Worm (Caenorhabditis elegans) whole organism, L1 larva: Measurements from ENCODE around the gene osm-3.

Experiments used
- C04F5.9 ChIP-seq: sonication (generic microtip); optimal IDR thresholded peaks from 2 replicates; lab custom pipeline; 2016; ENCODE audit warnings: missing genetic modification characterization, missing compliant biosample characterization
- F16B12.6 ChIP-seq: fragments of 150-350 bp; optimal IDR thresholded peaks from 2 replicates; lab custom pipeline; 2014; ENCODE audit warnings: missing biosample characterization, missing genetic modification characterization
- aha-1 ChIP-seq: fragments of 150-350 bp; optimal IDR thresholded peaks from 2 replicates; lab custom pipeline; 2014; ENCODE audit warnings: missing biosample characterization, missing genetic modification characterization
- ama-1 ChIP-seq: fragments of 150-350 bp; optimal IDR thresholded peaks from 2 replicates; lab custom pipeline; 2014
- ceh-82 ChIP-seq, 3 experiments: fragments of 150-350 bp in 1 of 3; sonication (generic microtip) in 2 of 3; optimal IDR thresholded peaks; 2 replicates each; lab custom pipeline; 2014 to 2017; ENCODE audit warnings: missing biosample characterization in 3 of 3, missing genetic modification characterization in 3 of 3
- ceh-90 ChIP-seq: sonication (generic microtip); optimal IDR thresholded peaks from 2 replicates; lab custom pipeline; 2016; ENCODE audit warnings: missing genetic modification characterization, missing compliant biosample characterization
- dsc-1 ChIP-seq: sonication (generic microtip); optimal IDR thresholded peaks from 2 replicates; lab custom pipeline; 2016; ENCODE audit warnings: mild to moderate bottlenecking, missing genetic modification characterization, missing compliant biosample characterization
- egl-27 ChIP-seq, 2 experiments: fragments of 150-350 bp in 1 of 2; sonication (generic microtip); optimal IDR thresholded peaks; 3 replicates each; lab custom pipeline; 2017 to 2018; ENCODE audit warnings: missing biosample characterization in 2 of 2, missing genetic modification characterization in 2 of 2, missing genetic modification reagents in 2 of 2
- ets-5 ChIP-seq: fragments of 200-800 bp; sonication (Bioruptor generic); IDR thresholded peaks from 2 replicates; pipeline ENCODE4 v1.3.6; 2022; ENCODE audit warnings: missing genetic modification characterization, missing compliant biosample characterization
- fkh-10 ChIP-seq: sonication (generic microtip); optimal IDR thresholded peaks from 2 replicates; lab custom pipeline; 2017; ENCODE audit warnings: missing biosample characterization, missing genetic modification reagents, missing genetic modification characterization
- hlh-17 ChIP-seq: fragments of 200-800 bp; sonication (Bioruptor generic); optimal IDR thresholded peaks from 2 replicates; lab custom pipeline; 2018; ENCODE audit warnings: missing genetic modification characterization, mild to moderate bottlenecking, missing compliant biosample characterization, moderate library complexity, borderline replicate concordance
- hlh-4 ChIP-seq: sonication (generic microtip); optimal IDR thresholded peaks from 2 replicates; lab custom pipeline; 2016; ENCODE audit warnings: mild to moderate bottlenecking, missing genetic modification characterization, missing compliant biosample characterization
- isw-1 ChIP-seq: fragments of 200-800 bp; sonication (Bioruptor generic); IDR thresholded peaks from 2 replicates; pipeline ENCODE4 v1.3.6; 2022; ENCODE audit warnings: missing genetic modification characterization, missing compliant biosample characterization
- jun-1 ChIP-seq: fragments of 150-350 bp; optimal IDR thresholded peaks from 2 replicates; lab custom pipeline; 2014; ENCODE audit warnings: missing biosample characterization, missing genetic modification reagents, missing genetic modification characterization
- lin-14 ChIP-seq: fragments of 200-800 bp; sonication (Bioruptor generic); optimal IDR thresholded peaks from 2 replicates; lab custom pipeline; 2018; ENCODE audit warnings: mild to moderate bottlenecking, missing genetic modification characterization, moderate library complexity, missing compliant biosample characterization
- lin-35 ChIP-seq, 2 experiments: fragments of 150-350 bp; optimal IDR thresholded peaks; 2 replicates each; lab custom pipeline; 2014; ENCODE audit warnings: missing biosample characterization in 2 of 2, missing genetic modification characterization in 2 of 2, missing genetic modification reagents in 2 of 2
- mef-2 ChIP-seq: fragments of 150-350 bp; optimal IDR thresholded peaks from 2 replicates; lab custom pipeline; 2014; ENCODE audit warnings: missing biosample characterization, missing genetic modification characterization
- nhr-19 ChIP-seq: fragments of 200-800 bp; sonication (Bioruptor generic); conservative IDR thresholded peaks from 2 replicates; pipeline ENCODE4 v1.3.6; 2022; ENCODE audit warnings: missing genetic modification characterization, missing compliant biosample characterization
- nhr-237 ChIP-seq: fragments of 150-350 bp; optimal IDR thresholded peaks from 2 replicates; lab custom pipeline; 2014; ENCODE audit warnings: missing biosample characterization, missing genetic modification characterization
- nhr-28 ChIP-seq: fragments of 150-350 bp; optimal IDR thresholded peaks from 2 replicates; lab custom pipeline; 2014; ENCODE audit warnings: missing biosample characterization, missing genetic modification characterization
- nhr-71 ChIP-seq: sonication (generic microtip); optimal IDR thresholded peaks from 2 replicates; lab custom pipeline; 2016; ENCODE audit warnings: mild to moderate bottlenecking, missing genetic modification characterization, moderate library complexity, missing compliant biosample characterization
- nhr-76 ChIP-seq: sonication (generic microtip); optimal IDR thresholded peaks from 2 replicates; lab custom pipeline; 2017; ENCODE audit warnings: missing biosample characterization, missing genetic modification characterization
- nhr-84 ChIP-seq: sonication (generic microtip); optimal IDR thresholded peaks from 2 replicates; lab custom pipeline; 2017; ENCODE audit warnings: missing biosample characterization, missing genetic modification characterization
- nhr-90 ChIP-seq: sonication (generic microtip); optimal IDR thresholded peaks from 2 replicates; lab custom pipeline; 2016; ENCODE audit warnings: mild to moderate bottlenecking, missing genetic modification characterization, missing compliant biosample characterization; ENCODE audit not compliant: poor library complexity
- pqm-1 ChIP-seq: sonication (generic microtip); optimal IDR thresholded peaks from 3 replicates; lab custom pipeline; 2017; ENCODE audit warnings: missing biosample characterization, missing genetic modification characterization
- snpc-4 ChIP-seq: fragments of 150-350 bp; optimal IDR thresholded peaks from 2 replicates; lab custom pipeline; 2014; ENCODE audit warnings: missing biosample characterization, missing genetic modification characterization
- sox-4 ChIP-seq: sonication (generic microtip); optimal IDR thresholded peaks from 2 replicates; lab custom pipeline; 2016; ENCODE audit warnings: missing genetic modification characterization, missing compliant biosample characterization
- sptf-1 ChIP-seq: fragments of 150-350 bp; optimal IDR thresholded peaks from 2 replicates; lab custom pipeline; 2014; ENCODE audit warnings: missing biosample characterization, missing genetic modification characterization
- sup-37 ChIP-seq: fragments of 200-800 bp; sonication (Bioruptor generic); optimal IDR thresholded peaks from 2 replicates; lab custom pipeline; 2018; ENCODE audit warnings: mild to moderate bottlenecking, missing genetic modification characterization, missing compliant biosample characterization
- tlp-1 ChIP-seq: fragments of 150-350 bp; optimal IDR thresholded peaks from 2 replicates; lab custom pipeline; 2014; ENCODE audit warnings: missing biosample characterization, missing genetic modification characterization
- unc-30 ChIP-seq: sonication (generic microtip); optimal IDR thresholded peaks from 2 replicates; lab custom pipeline; 2017; ENCODE audit warnings: missing biosample characterization, missing genetic modification characterization
- unc-62 ChIP-seq: fragments of 150-350 bp; optimal IDR thresholded peaks from 2 replicates; lab custom pipeline; 2014; ENCODE audit warnings: missing biosample characterization, missing genetic modification reagents, missing genetic modification characterization
- unc-86 ChIP-seq: sonication (generic microtip); optimal IDR thresholded peaks from 2 replicates; lab custom pipeline; 2016; ENCODE audit warnings: missing genetic modification characterization, missing compliant biosample characterization
- xbp-1 ChIP-seq: sonication (generic microtip); optimal IDR thresholded peaks from 2 replicates; lab custom pipeline; 2016; ENCODE audit warnings: missing genetic modification characterization, missing compliant biosample characterization
- zag-1 ChIP-seq: fragments of 150-350 bp; optimal IDR thresholded peaks from 2 replicates; lab custom pipeline; 2014; ENCODE audit warnings: missing biosample characterization, missing genetic modification characterization
- zip-4 ChIP-seq: fragments of 200-800 bp; sonication (Bioruptor generic); optimal IDR thresholded peaks from 2 replicates; lab custom pipeline; 2018; ENCODE audit warnings: mild to moderate bottlenecking, missing genetic modification characterization, moderate library complexity, missing compliant biosample characterization
- ztf-11 ChIP-seq, 2 experiments: sonication (generic microtip); optimal IDR thresholded peaks; 2 replicates each; lab custom pipeline; 2016 to 2017; ENCODE audit warnings: missing genetic modification characterization in 2 of 2, missing biosample characterization in 1 of 2, missing compliant biosample characterization in 1 of 2

The osm-3 gene

ce11 chrIV:3774160-3774559 is 26.7 kb downstream of the osm-3 start (continued):
- TF ChIP-seq nhr-84 (no peak), ceh-82 (tag; optimal IDR thresholded peaks at IDR 0.05; lab: Kevin White, UChicago) (no peak), sup-37 (GFP tag; lab: Kevin White, UChicago) (no peak), nhr-19 (GFP tag; lab: Robert Waterston, UW) (no peak), ceh-90 (tag; lab: Kevin White, UChicago) (no peak), hlh-4 (tag; lab: Kevin White, UChicago) (no peak), tlp-1 (tag; lab: Kevin White, UChicago) (no peak), nhr-237 (tag; lab: Kevin White, UChicago) (no peak), unc-30 (no peak), nhr-71 (tag; lab: Kevin White, UChicago) (peak; percentile 42), unc-62 (GFP tag; lab: Kevin White, UChicago) (no peak), unc-86 (tag; lab: Kevin White, UChicago) (no peak), sox-4 (tag; lab: Kevin White, UChicago) (peak; percentile 67), isw-1 (GFP tag; lab: Robert Waterston, UW) (no peak), lin-14 (GFP tag; lab: Kevin White, UChicago) (no peak), ama-1 (lab: Kevin White, UChicago) (no peak), zag-1 (tag; lab: Kevin White, UChicago) (no peak), zip-4 (GFP tag; lab: Kevin White, UChicago) (no peak), aha-1 (tag; lab: Kevin White, UChicago) (no peak), ets-5 (GFP tag; lab: Robert Waterston, UW) (no peak), lin-35 (GFP tag; optimal IDR thresholded peaks at IDR 0.05; lab: Kevin White, UChicago) (peak in 1 of 2 experiments; percentile 7), jun-1 (tag; lab: Kevin White, UChicago) (no peak)
- TF ChIP-seq, all 84 proteins: peak for 7

ce11 chrIV:3767749-3768148 is 33.1 kb downstream of the osm-3 start:
- TF ChIP-seq mef-2 (tag; lab: Kevin White, UChicago), result no peak
- no peak for TF ChIP-seq snpc-4 (tag; lab: Kevin White, UChicago)
- no peak for TF ChIP-seq C04F5.9 (tag; lab: Kevin White, UChicago)
- TF ChIP-seq dsc-1 (tag; lab: Kevin White, UChicago), result no peak
- no peak for TF ChIP-seq nhr-237 (tag; lab: Kevin White, UChicago)
- no peak for TF ChIP-seq hlh-4 (tag; lab: Kevin White, UChicago)
- no peak for TF ChIP-seq F16B12.6 (tag; lab: Kevin White, UChicago)
- no peak for TF ChIP-seq ztf-11 (tag; optimal IDR thresholded peaks at IDR 0.05; lab: Kevin White, UChicago)
- TF ChIP-seq aha-1 (tag; lab: Kevin White, UChicago), result no peak
- TF ChIP-seq sup-37 (GFP tag; lab: Kevin White, UChicago), result no peak
- no peak for TF ChIP-seq ama-1 (lab: Kevin White, UChicago)
- no peak for TF ChIP-seq egl-27 (tag; optimal IDR thresholded peaks at IDR 0.05; lab: Kevin White, UChicago)
- TF ChIP-seq hlh-17, result no peak
- no peak for TF ChIP-seq fkh-10 (GFP tag; lab: Kevin White, UChicago)

ce11 chrIV:3766589-3766988 is 34.3 kb downstream of the osm-3 start, which contains the start of gene vab-2:
Gene vab-2 (minus strand): TSS chrIV:3766826.
- TF ChIP-seq nhr-76 (tag; lab: Kevin White, UChicago), result no peak
- no peak for TF ChIP-seq fkh-10 (GFP tag; lab: Kevin White, UChicago)
- no peak for TF ChIP-seq ztf-11 (tag; optimal IDR thresholded peaks at IDR 0.05; lab: Kevin White, UChicago)
- no peak for TF ChIP-seq sptf-1 (tag; lab: Kevin White, UChicago)
- TF ChIP-seq xbp-1 (tag; lab: Kevin White, UChicago), result no peak
- no peak for TF ChIP-seq aha-1 (tag; lab: Kevin White, UChicago)
- no peak for TF ChIP-seq nhr-90 (tag; lab: Kevin White, UChicago)
- no peak for TF ChIP-seq pqm-1 (tag; lab: Kevin White, UChicago)
- TF ChIP-seq sup-37 (GFP tag; lab: Kevin White, UChicago), result no peak
- no peak for TF ChIP-seq dsc-1 (tag; lab: Kevin White, UChicago)
- no peak for TF ChIP-seq lin-35 (GFP tag; optimal IDR thresholded peaks at IDR 0.05; lab: Kevin White, UChicago)
- TF ChIP-seq nhr-28 (tag; lab: Kevin White, UChicago), result no peak
- no peak for TF ChIP-seq nhr-19 (GFP tag; lab: Robert Waterston, UW)
